Fruit fly (Drosophila melanogaster) whole organism, embryonic: ENCODE measurements around the gene AlkB.

Experiments
- Atf6 ChIP-seq: fragments of 200-800 bp; sonication (Bioruptor generic); IDR thresholded peaks from 2 replicates; pipeline ENCODE4 v1.3.6; 2022; ENCODE audit warnings: missing biosample characterization, missing genetic modification characterization
- B-H1 ChIP-seq: fragments of 200-800 bp; sonication (Bioruptor generic); IDR thresholded peaks from 3 replicates; pipeline ENCODE4 v1.3.6; 2022; ENCODE audit warnings: missing biosample characterization, missing genetic modification characterization
- BtbVII ChIP-seq: fragments of 200-800 bp; sonication (Bioruptor generic); optimal IDR thresholded peaks from 3 replicates; lab custom pipeline; 2017; ENCODE audit warnings: missing biosample characterization, mild to moderate bottlenecking, missing genetic modification characterization
- CG10209 ChIP-seq: fragments of 200-800 bp; sonication (Bioruptor generic); optimal IDR thresholded peaks from 3 replicates; lab custom pipeline; 2017; ENCODE audit warnings: missing biosample characterization, mild to moderate bottlenecking, missing genetic modification characterization, missing genetic modification reagents
- CG10274 ChIP-seq: fragments of 200-800 bp; sonication (Bioruptor generic); optimal IDR thresholded peaks from 3 replicates; lab custom pipeline; 2017; ENCODE audit warnings: missing biosample characterization, mild to moderate bottlenecking, missing genetic modification characterization
- CG10366 ChIP-seq: fragments of 200-800 bp; sonication (Bioruptor generic); IDR thresholded peaks from 2 replicates; pipeline ENCODE4 v1.3.6; 2022; ENCODE audit warnings: missing biosample characterization, missing genetic modification characterization
- CG10959 ChIP-seq: fragments of 200-800 bp; sonication (Bioruptor generic); IDR thresholded peaks from 2 replicates; pipeline ENCODE4 v1.3.6; 2022; ENCODE audit warnings: missing biosample characterization, missing genetic modification characterization
- CG12942 ChIP-seq: fragments of 200-800 bp; sonication (Bioruptor generic); optimal IDR thresholded peaks from 3 replicates; lab custom pipeline; 2016; ENCODE audit warnings: missing biosample characterization, missing genetic modification characterization
- CG32532 ChIP-seq: fragments of 200-800 bp; sonication (Bioruptor generic); IDR thresholded peaks from 2 replicates; pipeline ENCODE4 v1.3.6; 2022; ENCODE audit warnings: missing biosample characterization, missing genetic modification characterization
- CG33213 ChIP-seq: fragments of 200-800 bp; sonication (Bioruptor generic); optimal IDR thresholded peaks from 3 replicates; lab custom pipeline; 2016; ENCODE audit warnings: missing biosample characterization, missing genetic modification characterization
- CG34224 ChIP-seq: fragments of 200-800 bp; sonication (Bioruptor generic); IDR thresholded peaks from 3 replicates; pipeline ENCODE4 v1.3.6; 2022; ENCODE audit warnings: missing biosample characterization, missing genetic modification characterization; ENCODE audit not compliant: partially characterized antibody
- CG3726 ChIP-seq: fragments of 200-800 bp; sonication (Bioruptor generic); IDR thresholded peaks from 3 replicates; pipeline ENCODE4, ENCODE4 v1.3.6; 2022; ENCODE audit warnings: missing biosample characterization, missing genetic modification characterization
- CG4328 ChIP-seq: fragments of 200-800 bp; sonication (Bioruptor generic); optimal IDR thresholded peaks from 3 replicates; lab custom pipeline; 2017; ENCODE audit warnings: missing biosample characterization, missing genetic modification reagents, missing genetic modification characterization
- CG4707 ChIP-seq: fragments of 200-800 bp; sonication (Bioruptor generic); optimal IDR thresholded peaks from 2 replicates; lab custom pipeline; 2018; ENCODE audit warnings: missing biosample characterization, mild to moderate bottlenecking, missing genetic modification characterization, moderate library complexity
- CG6854 ChIP-seq: fragments of 200-800 bp; sonication (Bioruptor generic); optimal IDR thresholded peaks from 3 replicates; lab custom pipeline; 2017; ENCODE audit warnings: missing biosample characterization, mild to moderate bottlenecking, missing genetic modification characterization
- CG8089 ChIP-seq: fragments of 200-800 bp; sonication (Bioruptor generic); optimal IDR thresholded peaks from 3 replicates; lab custom pipeline; 2016; ENCODE audit warnings: missing biosample characterization, missing genetic modification characterization
- Camta ChIP-seq: fragments of 200-800 bp; sonication (Bioruptor generic); optimal IDR thresholded peaks from 2 replicates; lab custom pipeline; 2016; ENCODE audit warnings: missing biosample characterization, missing genetic modification characterization
- Dfd ChIP-seq, 2 experiments: fragments of >200 bp; optimal IDR thresholded peaks; 2 replicates each; lab custom pipeline; 2017; ENCODE audit warnings: missing biosample characterization in 2 of 2, missing genetic modification characterization in 2 of 2
- Dref ChIP-seq: fragments of 200-800 bp; sonication (Bioruptor generic); IDR thresholded peaks from 2 replicates; pipeline ENCODE4 v1.3.6; 2022; ENCODE audit warnings: missing biosample characterization, missing genetic modification characterization
- Fer3 ChIP-seq: fragments of 200-800 bp; sonication (Bioruptor generic); optimal IDR thresholded peaks from 2 replicates; lab custom pipeline; 2018; ENCODE audit warnings: missing biosample characterization, mild to moderate bottlenecking, missing genetic modification characterization, moderate library complexity
- H15 ChIP-seq: fragments of 200-800 bp; sonication (Bioruptor generic); IDR thresholded peaks from 3 replicates; pipeline ENCODE4 v1.3.6; 2022; ENCODE audit warnings: missing biosample characterization, missing genetic modification characterization
- HHEX ChIP-seq: fragments of 200-800 bp; sonication (Bioruptor generic); optimal IDR thresholded peaks from 3 replicates; lab custom pipeline; 2017; ENCODE audit warnings: missing biosample characterization, mild to moderate bottlenecking, missing genetic modification characterization, missing genetic modification reagents
- Hand ChIP-seq: fragments of 200-800 bp; sonication (Bioruptor generic); optimal IDR thresholded peaks from 2 replicates; lab custom pipeline; 2017; ENCODE audit warnings: mild to moderate bottlenecking, missing biosample characterization, missing genetic modification reagents, missing genetic modification characterization
- Hmx ChIP-seq: fragments of 200-800 bp; sonication (Bioruptor generic); optimal IDR thresholded peaks from 2 replicates; lab custom pipeline; 2016; ENCODE audit warnings: missing biosample characterization, missing genetic modification characterization
- Lim3 ChIP-seq: fragments of 200-800 bp; sonication (Bioruptor generic); IDR thresholded peaks from 2 replicates; pipeline ENCODE4 v1.3.6; 2022; ENCODE audit warnings: missing biosample characterization, missing genetic modification characterization
- Max ChIP-seq: fragments of 200-800 bp; sonication (Bioruptor generic); optimal IDR thresholded peaks from 2 replicates; lab custom pipeline; 2016; ENCODE audit warnings: missing biosample characterization, mild to moderate bottlenecking, missing genetic modification characterization
- Sin3A ChIP-seq: fragments of >200 bp; optimal IDR thresholded peaks from 2 replicates; lab custom pipeline; 2018
- Tbp ChIP-seq: fragments of >200 bp; optimal IDR thresholded peaks from 2 replicates; lab custom pipeline; 2018; ENCODE audit warnings: missing biosample characterization, missing genetic modification characterization
- Xrp1 ChIP-seq: fragments of 200-800 bp; sonication (Bioruptor generic); IDR thresholded peaks from 2 replicates; pipeline ENCODE4 v1.3.6; 2022; ENCODE audit warnings: missing biosample characterization, missing genetic modification characterization
- ap ChIP-seq: fragments of 200-800 bp; sonication (Bioruptor generic); IDR thresholded peaks from 2 replicates; pipeline ENCODE4 v1.3.6; 2022; ENCODE audit warnings: missing biosample characterization, missing genetic modification characterization
- bsh ChIP-seq, 2 experiments: fragments of 200-800 bp; sonication (Bioruptor generic); optimal IDR thresholded peaks; 2 replicates each; lab custom pipeline; 2017 to 2018; ENCODE audit warnings: mild to moderate bottlenecking in 2 of 2, missing biosample characterization in 2 of 2, missing genetic modification characterization in 2 of 2, moderate library complexity in 1 of 2
- crp ChIP-seq, 2 experiments: fragments of 200-800 bp; sonication (Bioruptor generic); optimal IDR thresholded peaks; 2 replicates in 1 of 2; 3 replicates in 1 of 2; lab custom pipeline; 2017; ENCODE audit warnings: missing biosample characterization in 2 of 2, missing genetic modification characterization in 2 of 2, mild to moderate bottlenecking in 1 of 2, moderate library complexity in 1 of 2
- da ChIP-seq: fragments of 200-800 bp; sonication (Bioruptor generic); optimal IDR thresholded peaks from 2 replicates; lab custom pipeline; 2016; ENCODE audit warnings: missing biosample characterization, missing genetic modification characterization
- danr ChIP-seq: fragments of 200-800 bp; sonication (Bioruptor generic); IDR thresholded peaks from 2 replicates; pipeline ENCODE4 v1.3.6; 2022; ENCODE audit warnings: missing biosample characterization, missing genetic modification characterization
- exex ChIP-seq: fragments of 200-800 bp; sonication (Bioruptor generic); optimal IDR thresholded peaks from 4 replicates; lab custom pipeline; 2018; ENCODE audit warnings: missing biosample characterization, mild to moderate bottlenecking, missing genetic modification characterization, moderate library complexity
- fd102C ChIP-seq: fragments of 200-800 bp; sonication (Bioruptor generic); optimal IDR thresholded peaks from 2 replicates; lab custom pipeline; 2018; ENCODE audit warnings: missing biosample characterization, mild to moderate bottlenecking, missing genetic modification characterization, moderate library complexity
- fd3F ChIP-seq: fragments of 200-800 bp; sonication (Bioruptor generic); optimal IDR thresholded peaks from 2 replicates; lab custom pipeline; 2018; ENCODE audit warnings: missing biosample characterization, mild to moderate bottlenecking, missing genetic modification characterization, moderate library complexity
- fd64A ChIP-seq: fragments of 200-800 bp; sonication (Bioruptor generic); optimal IDR thresholded peaks from 3 replicates; lab custom pipeline; 2018; ENCODE audit warnings: missing biosample characterization, mild to moderate bottlenecking, missing genetic modification characterization
- gcm2 ChIP-seq: fragments of 200-800 bp; sonication (Bioruptor generic); optimal IDR thresholded peaks from 2 replicates; lab custom pipeline; 2016; ENCODE audit warnings: missing biosample characterization, missing genetic modification characterization
- hkb ChIP-seq, 2 experiments: fragments of 200-800 bp in 1 of 2; fragments of >200 bp in 1 of 2; sonication (Bioruptor generic) in 1 of 2; IDR thresholded peaks in 1 of 2; optimal IDR thresholded peaks in 1 of 2; 2 replicates each; pipeline versions ENCODE4 v1.3.6 to Lab custom; 2017 to 2022; ENCODE audit warnings: missing biosample characterization in 1 of 2, missing genetic modification characterization in 1 of 2
- kay ChIP-seq: fragments of 200-800 bp; sonication (Bioruptor generic); optimal IDR thresholded peaks from 2 replicates; lab custom pipeline; 2016; ENCODE audit warnings: missing biosample characterization, missing genetic modification characterization
- lov ChIP-seq, 2 experiments: fragments of 200-800 bp in 1 of 2; fragments of >200 bp in 1 of 2; sonication (Bioruptor generic) in 1 of 2; IDR thresholded peaks in 1 of 2; optimal IDR thresholded peaks in 1 of 2; 2 replicates in 1 of 2; 3 replicates in 1 of 2; pipeline versions ENCODE4 v1.3.6 to Lab custom; 2017 to 2022; ENCODE audit warnings: missing biosample characterization in 1 of 2, missing genetic modification characterization in 1 of 2
- nerfin-2 ChIP-seq: fragments of 200-800 bp; sonication (Bioruptor generic); IDR thresholded peaks from 2 replicates; pipeline ENCODE4 v1.3.6; 2022; ENCODE audit warnings: missing biosample characterization, missing genetic modification characterization; ENCODE audit not compliant: partially characterized antibody
- pros ChIP-seq: fragments of 200-800 bp; sonication (Bioruptor generic); optimal IDR thresholded peaks from 3 replicates; lab custom pipeline; 2019; ENCODE audit warnings: missing biosample characterization, mild to moderate bottlenecking, missing genetic modification characterization, moderate library complexity
- run ChIP-seq: fragments of 200-800 bp; sonication (Bioruptor generic); optimal IDR thresholded peaks from 3 replicates; lab custom pipeline; 2018; ENCODE audit warnings: missing biosample characterization, mild to moderate bottlenecking, missing genetic modification characterization
- seq ChIP-seq: fragments of 200-800 bp; sonication (Bioruptor generic); IDR thresholded peaks from 2 replicates; pipeline ENCODE4 v1.3.6; 2022; ENCODE audit warnings: missing biosample characterization, missing genetic modification characterization
- so ChIP-seq: fragments of 200-800 bp; sonication (Bioruptor generic); IDR thresholded peaks from 3 replicates; pipeline ENCODE4 v1.3.6; 2022; ENCODE audit warnings: missing biosample characterization, missing genetic modification characterization
- tio ChIP-seq: fragments of 200-800 bp; sonication (Bioruptor generic); optimal IDR thresholded peaks from 2 replicates; lab custom pipeline; 2017; ENCODE audit warnings: missing biosample characterization, missing genetic modification characterization, inconsistent platforms
- tll ChIP-seq, 2 experiments: fragments of 200-800 bp in 1 of 2; fragments of >200 bp in 1 of 2; sonication (Bioruptor generic) in 1 of 2; optimal IDR thresholded peaks; 2 replicates each; lab custom pipeline; 2017 to 2019; ENCODE audit warnings: missing biosample characterization in 2 of 2, missing genetic modification characterization in 2 of 2, mild to moderate bottlenecking in 1 of 2, moderate library complexity in 1 of 2
- zen ChIP-seq: fragments of 200-800 bp; sonication (Bioruptor generic); optimal IDR thresholded peaks from 3 replicates; lab custom pipeline; 2018; ENCODE audit warnings: missing biosample characterization, mild to moderate bottlenecking, missing genetic modification characterization, moderate library complexity

AlkB gene

DNA sequence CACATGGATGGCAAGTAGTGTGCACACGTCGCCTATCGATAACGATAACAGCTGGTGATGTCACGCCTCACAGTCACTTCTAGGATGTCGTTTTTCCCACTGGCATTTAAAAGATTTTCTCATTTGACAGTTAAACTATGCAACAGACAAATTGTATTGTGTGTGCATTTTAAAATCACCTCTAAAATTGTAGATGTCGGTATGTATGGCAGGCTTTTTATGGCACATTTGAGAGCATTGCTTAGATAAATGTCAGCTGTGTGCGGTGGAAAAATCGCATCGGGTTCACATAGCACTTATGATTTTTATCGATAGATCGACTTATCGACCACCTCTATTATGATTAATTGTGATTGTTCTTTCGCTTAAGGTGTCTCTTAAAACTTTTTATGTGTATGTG, 15.1 kb downstream of the AlkB start, which contains the start of the genes ArgRS and CG8578 (continued):
- no peak for TF ChIP-seq run (tag; lab: Kevin White, UChicago)
- TF ChIP-seq danr (GFP tag; lab: Robert Waterston, UW), result no peak
- TF ChIP-seq kay (GFP tag; lab: Kevin White, UChicago), result peak; percentile 80
- no peak for TF ChIP-seq so (GFP tag; lab: Robert Waterston, UW)
- TF ChIP-seq CG32532, result no peak; the same call in 1 of the 2 replicates
- TF ChIP-seq Sin3A, result peak; percentile 96
- peak; percentile 81 for TF ChIP-seq nerfin-2 (GFP tag; lab: Robert Waterston, UW)
- peak; percentile 85 for TF ChIP-seq Camta (GFP tag; lab: Kevin White, UChicago)
- TF ChIP-seq hkb (optimal IDR thresholded peaks at IDR 0.05; lab: Kevin White, UChicago), result peak; percentile 48
- TF ChIP-seq hkb (GFP tag; IDR thresholded peaks at IDR 0.05; lab: Robert Waterston, UW), result peak; percentile 47; the same call in 1 of the 2 replicates
- peak; percentile 29 for TF ChIP-seq CG12942 (GFP tag; lab: Kevin White, UChicago)
- TF ChIP-seq fd64A (GFP tag; lab: Kevin White, UChicago), result no peak
- no peak for TF ChIP-seq fd102C (GFP tag; lab: Kevin White, UChicago)
- TF ChIP-seq HHEX (GFP tag; lab: Kevin White, UChicago), result no peak
- TF ChIP-seq CG6854 (GFP tag; lab: Kevin White, UChicago), result no peak
- peak; percentile 51; the same call in 1 of the 2 replicates for TF ChIP-seq Xrp1 (GFP tag; lab: Robert Waterston, UW)
- no peak for TF ChIP-seq Hand (GFP tag; lab: Kevin White, UChicago)
- TF ChIP-seq gcm2 (GFP tag; lab: Kevin White, UChicago), result no peak
- TF ChIP-seq CG10274 (GFP tag; lab: Kevin White, UChicago), result no peak
- TF ChIP-seq CG4707 (GFP tag; lab: Kevin White, UChicago), result no peak
- no peak for TF ChIP-seq H15 (GFP tag; lab: Robert Waterston, UW)
- no peak for TF ChIP-seq pros (GFP tag; lab: Kevin White, UChicago)
- no peak for TF ChIP-seq Atf6 (GFP tag; lab: Robert Waterston, UW)
- TF ChIP-seq Tbp (GFP tag; lab: Kevin White, UChicago), result no peak
- no peak for TF ChIP-seq CG10959 (GFP tag; lab: Robert Waterston, UW)
- TF ChIP-seq seq, result no peak
- no peak for TF ChIP-seq Lim3
- no peak for TF ChIP-seq BtbVII (GFP tag; lab: Kevin White, UChicago)
- 0 out of 2 replicates have a peak, but pooled peaks have one; percentile 51 for TF ChIP-seq CG10366 (GFP tag; lab: Robert Waterston, UW)
- no peak for TF ChIP-seq CG8089 (GFP tag; lab: Kevin White, UChicago)
- peak in 1 of 2 experiments; percentile 6 for TF ChIP-seq bsh (GFP tag; optimal IDR thresholded peaks at IDR 0.05; lab: Kevin White, UChicago)
- TF ChIP-seq Dref (GFP tag; lab: Robert Waterston, UW), result peak; percentile 73
- no peak for TF ChIP-seq lov (optimal IDR thresholded peaks at IDR 0.05; lab: Kevin White, UChicago)
- TF ChIP-seq lov (GFP tag; IDR thresholded peaks at IDR 0.05; lab: Robert Waterston, UW), result no peak; the same call in 2 of the 3 replicates
- no peak for TF ChIP-seq CG33213 (GFP tag; lab: Kevin White, UChicago)
- no peak; the same call in none of the 3 replicates for TF ChIP-seq CG34224 (GFP tag; lab: Robert Waterston, UW)
- TF ChIP-seq tll (GFP tag; optimal IDR thresholded peaks at IDR 0.05; lab: Kevin White, UChicago), result peak; percentile 72 to 94
- TF ChIP-seq CG3726 (GFP tag; lab: Robert Waterston, UW), result no peak
- no peak for TF ChIP-seq da (GFP tag; lab: Kevin White, UChicago)
- TF ChIP-seq CG10209, result peak; percentile 25
- peak in 1 of 2 experiments; percentile 71 for TF ChIP-seq crp (GFP tag; optimal IDR thresholded peaks at IDR 0.05; lab: Kevin White, UChicago)
- no peak for TF ChIP-seq CG4328 (GFP tag; lab: Kevin White, UChicago)
- peak; percentile 39 for TF ChIP-seq Max (GFP tag; lab: Kevin White, UChicago)
- TF ChIP-seq tio (GFP tag; lab: Kevin White, UChicago), result no peak
- no peak for TF ChIP-seq ap
- no peak for TF ChIP-seq fd3F
- TF ChIP-seq zen (tag; lab: Kevin White, UChicago), result peak; percentile 34
- TF ChIP-seq exex (tag; lab: Kevin White, UChicago), result peak; percentile 29
- no peak for TF ChIP-seq Dfd (GFP tag; optimal IDR thresholded peaks at IDR 0.05; lab: Kevin White, UChicago)
- no peak for TF ChIP-seq Hmx (GFP tag; lab: Kevin White, UChicago)
- TF ChIP-seq Fer3 (tag; lab: Kevin White, UChicago), result peak; percentile 15
- TF ChIP-seq B-H1, result 0 out of 3 replicates have a peak, but pooled peaks have one; percentile 49
